Fruit fly (Drosophila melanogaster) ovary, adult (tissue): ENCODE measurements around the gene h-cup.
A peak's percentile ranks its signal among the peaks of the same experiment; 100 is the strongest.

Experiments used
- CG17801 ChIP-seq: fragments of 200-800 bp; optimal IDR thresholded peaks from 2 replicates; lab custom pipeline; 2019; ENCODE audit warnings: missing biosample characterization, mild to moderate bottlenecking, missing genetic modification characterization, moderate library complexity; ENCODE audit not compliant: partially characterized antibody

h-cup gene

DNA sequence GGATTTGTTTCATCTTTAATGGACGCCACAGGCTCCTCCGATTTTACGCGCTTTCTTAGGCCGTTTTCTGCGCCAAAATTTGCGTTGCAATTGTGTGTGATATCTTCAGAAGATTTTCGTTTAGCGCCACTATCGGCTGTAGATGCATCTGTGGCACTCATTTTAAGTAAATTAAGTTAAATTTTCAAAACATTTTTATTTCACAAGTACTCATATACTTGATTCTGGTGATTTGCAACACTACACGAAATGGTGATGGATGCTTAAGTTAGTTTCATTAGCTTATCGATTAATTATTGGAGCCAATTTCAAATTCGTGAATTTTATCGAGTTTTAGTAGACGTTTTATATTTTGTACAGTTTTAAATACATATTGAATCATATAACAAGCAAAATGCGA lies 19.1 kb downstream of the h-cup start, which contains the start of gene CG6171:
CG6171 (minus strand) TSS at position 250 of the 400 bp plus-strand sequence.
- peak; percentile 10 for TF ChIP-seq CG17801

- peak; percentile 65 for TF ChIP-seq CG17801
Observed at dm6 chr3R:15361490-15361889, 21.3 kb downstream of the h-cup start, which contains the start of the genes Cog2 and Trax. TSS of gene Cog2 (minus strand) at chr3R:15361657. TSS of gene Trax (plus strand) at chr3R:15361692.

- TF ChIP-seq CG17801: peak; percentile 90
Observed at dm6 chr3R:15356645-15357431, 25.9 kb downstream of the h-cup start, which contains the start of the genes Atg4b and Hibch. TSS of gene Atg4b (minus strand) at chr3R:15356924. TSS of gene Hibch (plus strand) at chr3R:15357229.

dm6 chr3R:15356152-15356551 lies 26.6 kb downstream of the h-cup start:
- TF ChIP-seq CG17801: no peak

DNA sequence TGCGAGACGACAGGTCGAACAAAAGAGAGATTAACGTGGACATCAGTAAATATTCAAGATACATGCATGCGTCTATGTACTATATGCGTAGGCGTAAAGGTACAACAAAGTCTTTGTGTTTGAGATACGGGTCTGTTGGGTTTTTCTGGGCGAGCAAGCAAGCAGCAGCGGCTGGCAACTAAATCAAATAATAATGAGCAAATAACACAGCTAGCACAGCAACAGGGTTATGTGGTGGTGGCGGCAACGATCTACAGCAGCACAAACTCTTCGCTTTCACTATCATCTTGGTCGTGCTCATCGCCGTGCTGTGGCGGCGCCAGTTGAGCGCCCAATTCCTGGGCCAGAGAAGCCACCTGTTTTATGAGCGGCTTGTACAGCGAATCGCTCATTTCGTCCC lies 28.7 kb downstream of the h-cup start:
- TF ChIP-seq CG17801: no peak

- TF ChIP-seq CG17801: peak; percentile 57
Observed at dm6 chr3R:15350993-15351426, 31.7 kb downstream of the h-cup start, which contains the start of the genes Trs33 and Tmtc4. TSS of gene Trs33 (minus strand) at chr3R:15350995. TSS of gene Tmtc4 (plus strand) at chr3R:15351225.

- TF ChIP-seq CG17801: no peak
Observed at dm6 chr3R:15347822-15348221, 34.9 kb downstream of the h-cup start, which contains the start of the genes CG42726 and CG42727. TSS of gene CG42726 (plus strand) at chr3R:15348048. TSS of gene CG42727 (plus strand) at chr3R:15348048.

DNA sequence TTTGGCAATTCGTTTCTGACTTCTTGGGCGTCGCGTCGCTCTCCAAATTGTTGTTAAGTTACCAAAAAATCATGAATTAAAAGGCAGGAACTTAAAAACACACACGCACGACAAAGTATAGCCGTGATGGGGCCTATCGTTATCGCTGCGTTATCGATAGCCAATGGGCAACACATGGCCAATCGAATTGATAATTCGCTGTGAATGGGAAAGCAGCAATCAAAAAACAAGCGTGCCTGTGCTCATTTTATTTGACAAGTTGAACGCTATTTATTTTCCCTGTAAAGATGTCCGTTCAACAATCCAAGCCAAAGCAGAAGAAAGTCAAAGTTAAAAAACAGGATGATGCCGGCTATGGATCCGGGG lies 36.8 kb downstream of the h-cup start, which contains the start of the genes Surf4 and CG31301:
Surf4 (minus strand) TSS at position 159 of the 366 bp plus-strand sequence.
CG31301 (plus strand) TSS at position 188 of the 366 bp plus-strand sequence.
- TF ChIP-seq CG17801: no peak

- no peak for TF ChIP-seq CG17801
Observed at dm6 chr3R:15345198-15346017, 37.3 kb downstream of the h-cup start.

DNA sequence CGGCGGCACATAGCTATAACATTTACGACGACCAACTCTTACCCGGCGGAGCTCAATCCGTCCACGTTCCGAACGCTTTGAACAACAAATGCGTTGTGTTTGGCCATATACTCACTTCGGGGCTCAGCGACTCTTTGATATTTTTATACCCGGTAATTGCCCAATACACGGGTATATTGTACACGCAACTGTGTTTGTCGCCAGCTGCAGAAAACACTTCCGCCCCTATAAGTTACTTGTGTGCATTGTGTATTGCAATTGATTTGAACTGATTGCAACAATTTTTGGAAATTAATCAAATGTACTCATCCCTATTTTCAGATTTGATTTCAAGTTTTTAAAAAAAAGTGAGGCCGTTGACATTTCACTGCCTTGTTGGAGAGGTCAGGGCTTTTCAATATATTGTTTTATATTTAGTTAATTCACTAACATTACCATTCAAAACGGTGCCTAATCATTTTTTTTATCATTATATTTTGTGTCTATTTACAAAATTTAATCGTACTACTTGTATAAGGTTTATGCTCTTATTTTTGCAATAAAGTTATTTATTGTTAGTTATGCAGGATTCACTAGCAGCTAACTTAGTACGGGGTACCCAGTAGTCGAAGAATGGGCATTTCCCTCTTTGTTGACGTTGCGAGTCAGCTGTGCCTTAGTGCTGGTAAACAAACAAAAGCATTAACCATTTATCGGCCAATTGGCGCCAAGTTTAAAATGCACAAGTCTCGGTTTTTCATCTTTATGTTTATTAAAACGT lies 39.6 kb downstream of the h-cup start, which contains the start of gene Nagk:
Nagk (minus strand) TSS at position 331 of the 760 bp plus-strand sequence.
- TF ChIP-seq CG17801: peak; percentile 8

DNA sequence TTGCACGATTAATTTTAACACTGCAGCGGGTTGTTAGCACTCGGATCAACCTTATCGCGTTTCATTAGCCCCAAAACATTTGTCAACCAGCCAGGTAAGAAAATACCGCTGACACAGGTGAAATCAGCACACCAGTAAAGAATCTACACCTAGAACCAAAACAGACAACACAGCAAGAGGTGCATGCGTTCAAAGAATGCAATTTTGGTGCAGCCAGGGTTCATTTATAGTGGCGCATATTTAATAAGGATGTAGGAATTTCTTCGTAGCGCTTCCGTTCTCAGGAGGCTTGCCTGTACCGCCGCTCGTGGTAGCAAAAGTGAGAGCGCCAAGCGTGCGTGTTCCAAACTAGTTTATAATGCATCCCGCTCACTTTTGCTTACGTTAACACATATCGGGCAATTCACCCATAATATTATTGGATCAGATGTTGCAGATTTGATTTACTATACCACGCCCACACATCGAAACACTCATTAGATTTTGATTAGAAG lies 40.3 kb downstream of the h-cup start:
- TF ChIP-seq CG17801: no peak

DNA sequence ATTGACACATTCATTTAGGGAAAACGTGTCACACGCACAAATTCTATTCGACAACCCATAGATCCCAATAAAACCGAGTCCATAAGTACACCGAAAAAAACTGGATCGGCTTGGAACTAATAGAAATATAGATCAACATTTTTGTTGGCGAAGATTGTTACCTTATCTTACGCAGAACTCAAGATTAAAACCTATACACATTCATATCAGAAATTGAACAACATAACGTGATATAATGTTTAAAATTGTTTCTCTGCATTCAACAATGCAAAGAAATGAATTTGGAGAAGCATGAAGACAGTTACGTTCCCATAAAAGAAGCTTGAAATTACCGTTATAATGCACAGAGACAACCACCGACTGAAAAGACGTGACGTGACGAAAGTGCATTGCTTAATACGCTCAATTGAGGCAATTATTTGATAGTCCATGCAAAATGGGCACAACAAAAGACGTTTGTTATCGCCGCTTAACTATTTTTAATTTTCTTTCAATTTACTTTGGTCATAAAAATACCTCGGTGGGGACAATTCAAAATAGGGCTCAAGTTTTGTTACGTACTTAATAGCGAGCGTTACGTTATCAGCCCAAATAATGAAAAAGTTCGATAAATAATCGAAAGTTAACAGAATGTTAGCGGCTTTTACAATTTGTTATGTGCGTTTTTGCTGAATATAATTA lies 42.6 kb downstream of the h-cup start, which contains the start of gene SerRS-m:
SerRS-m (plus strand) TSS at position 616 of the 681 bp plus-strand sequence.
- TF ChIP-seq CG17801: no peak

- TF ChIP-seq CG17801: no peak
Observed at dm6 chr3R:15339111-15339510, 43.6 kb downstream of the h-cup start.

dm6 chr3R:15332994-15333393 lies 49.8 kb downstream of the h-cup start, which contains the start of the genes Fkbp39 and Cyfip:
TSS of gene Fkbp39 (minus strand) at chr3R:15333133.
TSS of gene Cyfip (plus strand) at chr3R:15333266.
- TF ChIP-seq CG17801: peak; percentile 71
